Worm (Caenorhabditis elegans) whole organism, L4 larva: ENCODE data around the gene C55A1.11.

Source experiments
- F26F4.8 ChIP-seq: fragments of 200-800 bp; sonication (Bioruptor generic); conservative IDR thresholded peaks from 2 replicates; pipeline ENCODE4 v1.3.6; 2022; ENCODE audit warnings: missing genetic modification characterization, missing compliant biosample characterization
- arid-1 ChIP-seq: fragments of 200-800 bp; sonication (Bioruptor generic); conservative IDR thresholded peaks from 2 replicates; pipeline ENCODE4 v1.3.6; 2022; ENCODE audit warnings: missing genetic modification reagents, missing genetic modification characterization, missing compliant biosample characterization
- fkh-10 ChIP-seq: fragments of 150-350 bp; optimal IDR thresholded peaks from 2 replicates; lab custom pipeline; 2014; ENCODE audit warnings: missing biosample characterization, missing genetic modification reagents, missing genetic modification characterization
- fos-1 ChIP-seq: fragments of 150-350 bp; optimal IDR thresholded peaks from 2 replicates; lab custom pipeline; 2014; ENCODE audit warnings: missing biosample characterization, missing genetic modification characterization
- lir-3 ChIP-seq: sonication (generic microtip); optimal IDR thresholded peaks from 2 replicates; lab custom pipeline; 2016; ENCODE audit warnings: mild to moderate bottlenecking, missing genetic modification characterization, missing compliant biosample characterization
- lsy-2 ChIP-seq, 2 experiments: fragments of 150-350 bp in 1 of 2; sonication (generic microtip) in 1 of 2; optimal IDR thresholded peaks; 2 replicates each; lab custom pipeline; 2014 to 2017; ENCODE audit warnings: missing biosample characterization in 2 of 2, missing genetic modification characterization in 2 of 2
- mdl-1 ChIP-seq, 2 experiments: fragments of 150-350 bp in 1 of 2; sonication (generic microtip) in 1 of 2; optimal IDR thresholded peaks; 2 replicates each; lab custom pipeline; 2014 to 2017; ENCODE audit warnings: missing biosample characterization in 2 of 2, missing genetic modification characterization in 2 of 2
- mdt-29 ChIP-seq: fragments of 200-800 bp; sonication (Bioruptor generic); IDR thresholded peaks from 2 replicates; pipeline ENCODE4 v1.3.6; 2022; ENCODE audit warnings: missing genetic modification reagents, missing genetic modification characterization, missing compliant biosample characterization
- nhr-28 ChIP-seq: fragments of 150-350 bp; optimal IDR thresholded peaks from 2 replicates; lab custom pipeline; 2014; ENCODE audit warnings: missing biosample characterization, missing genetic modification characterization
- pha-4 ChIP-seq, 2 experiments: fragments of 150-350 bp in 1 of 2; fragments of 200-800 bp in 1 of 2; sonication (Bioruptor generic) in 1 of 2; IDR thresholded peaks in 1 of 2; optimal IDR thresholded peaks in 1 of 2; 2 replicates each; pipeline versions ENCODE4 v1.3.6 to Lab custom; 2014 to 2022; ENCODE audit warnings: missing genetic modification characterization in 2 of 2, missing genetic modification reagents in 2 of 2, missing biosample characterization in 1 of 2, missing compliant biosample characterization in 1 of 2
- skn-1 ChIP-seq: fragments of 150-350 bp; optimal IDR thresholded peaks from 2 replicates; lab custom pipeline; 2014; ENCODE audit warnings: missing biosample characterization, missing genetic modification characterization
- spr-3 ChIP-seq: fragments of 200-800 bp; sonication (Bioruptor generic); optimal IDR thresholded peaks from 2 replicates; lab custom pipeline; 2018; ENCODE audit warnings: mild to moderate bottlenecking, missing genetic modification characterization, missing compliant biosample characterization
- unc-62 ChIP-seq, 3 experiments: fragments of 150-350 bp in 1 of 3; sonication (generic microtip); optimal IDR thresholded peaks in 2 of 3; peaks in 1 of 3; 1 replicate in 1 of 3; 2 replicates in 2 of 3; lab custom pipeline; 2014 to 2017; ENCODE audit warnings: missing biosample characterization in 3 of 3, missing genetic modification characterization in 3 of 3, missing genetic modification reagents in 3 of 3, missing genotype in 1 of 3
- zfp-3 ChIP-seq: fragments of 200-800 bp; sonication (Bioruptor generic); conservative IDR thresholded peaks from 2 replicates; pipeline ENCODE4 v1.3.6; 2022; ENCODE audit warnings: missing genetic modification reagents, missing genetic modification characterization, missing compliant biosample characterization

DNA sequence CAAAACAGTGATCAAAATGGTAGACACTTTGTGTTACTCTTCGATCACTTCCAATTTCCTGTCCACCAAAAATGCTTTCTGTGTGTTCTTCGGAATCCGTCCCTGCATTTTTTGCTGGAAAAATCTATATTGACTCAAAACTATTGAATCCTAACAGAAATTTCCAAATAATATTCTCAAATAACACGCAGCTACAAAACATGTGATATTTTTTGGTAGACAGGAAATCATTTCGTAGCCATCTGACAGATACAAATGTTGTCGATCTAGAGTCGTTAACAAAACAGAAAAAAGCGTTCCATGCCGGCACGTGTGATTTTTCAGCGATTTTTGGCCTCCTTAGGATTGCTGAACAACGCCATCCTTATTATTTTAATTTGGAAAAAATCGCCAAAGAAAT lies 12.8 kb upstream of the C55A1.11 start, which contains the start of gene str-263:
- TF ChIP-seq fos-1 (no peak), nhr-28 (tag; lab: Kevin White, UChicago) (no peak), F26F4.8 (GFP tag; lab: Robert Waterston, UW) (no peak), arid-1 (GFP tag; lab: Robert Waterston, UW) (no peak), unc-62 (GFP tag; optimal IDR thresholded peaks at IDR 0.05 in 1 of 2; lab: Kevin White, UChicago) (no peak), unc-62 (tag; optimal IDR thresholded peaks at IDR 0.05; lab: Kevin White, UChicago) (no peak), fkh-10 (no peak), spr-3 (GFP tag; lab: Kevin White, UChicago) (no peak), mdt-29 (GFP tag; lab: Robert Waterston, UW) (no peak), zfp-3 (GFP tag; lab: Robert Waterston, UW) (no peak), skn-1 (tag; lab: Kevin White, UChicago) (no peak), pha-4 (GFP tag; IDR thresholded peaks at IDR 0.05; lab: Robert Waterston, UW) (no peak), pha-4 (tag; optimal IDR thresholded peaks at IDR 0.05; lab: Kevin White, UChicago) (no peak), lir-3 (no peak), mdl-1 (tag; optimal IDR thresholded peaks at IDR 0.05; lab: Kevin White, UChicago) (no peak), lsy-2 (tag; optimal IDR thresholded peaks at IDR 0.05; lab: Kevin White, UChicago) (no peak)
